Fruit fly (Drosophila melanogaster) whole organism, prepupa: ENCODE measurements around the gene kon.
A peak's percentile ranks its signal among the peaks of the same experiment; 100 is the strongest.

Experiments used
- Blimp-1 ChIP-seq: fragments of 200-800 bp; sonication (Bioruptor generic); optimal IDR thresholded peaks from 3 replicates; lab custom pipeline; 2017; ENCODE audit warnings: missing biosample characterization, missing genetic modification characterization, mild to moderate bottlenecking, moderate library complexity, missing genetic modification reagents
- CG10631 ChIP-seq: fragments of 200-800 bp; sonication (Bioruptor generic); optimal IDR thresholded peaks from 2 replicates; lab custom pipeline; 2016; ENCODE audit warnings: missing biosample characterization, missing genetic modification characterization
- CG10669 ChIP-seq: fragments of 200-800 bp; sonication (Bioruptor generic); optimal IDR thresholded peaks from 3 replicates; lab custom pipeline; 2018; ENCODE audit warnings: missing biosample characterization, mild to moderate bottlenecking, missing genetic modification characterization, moderate library complexity
- CG11294 ChIP-seq: fragments of 200-800 bp; sonication (Bioruptor generic); IDR thresholded peaks from 2 replicates; pipeline ENCODE4 v1.3.6; 2022; ENCODE audit warnings: missing biosample characterization, missing genetic modification characterization
- CG11762 ChIP-seq: fragments of 200-800 bp; sonication (Bioruptor generic); optimal IDR thresholded peaks from 3 replicates; lab custom pipeline; 2016; ENCODE audit warnings: missing biosample characterization, missing genetic modification characterization; ENCODE audit not compliant: insufficient read depth
- CG11902 ChIP-seq: fragments of 200-800 bp; sonication (Bioruptor generic); optimal IDR thresholded peaks from 3 replicates; lab custom pipeline; 2016; ENCODE audit warnings: missing biosample characterization, missing genetic modification characterization
- CG15336 ChIP-seq: fragments of 200-800 bp; sonication (Bioruptor generic); IDR thresholded peaks from 2 replicates; pipeline ENCODE4 v1.3.6; 2022; ENCODE audit warnings: missing biosample characterization, missing genetic modification characterization
- CG1621 ChIP-seq: fragments of 200-800 bp; sonication (Bioruptor generic); optimal IDR thresholded peaks from 3 replicates; lab custom pipeline; 2018; ENCODE audit warnings: missing biosample characterization, mild to moderate bottlenecking, missing genetic modification characterization
- CG31627 ChIP-seq: fragments of 200-800 bp; sonication (Bioruptor generic); optimal IDR thresholded peaks from 3 replicates; lab custom pipeline; 2016; ENCODE audit warnings: missing biosample characterization, missing genetic modification characterization
- CG32006 ChIP-seq: fragments of 200-800 bp; sonication (Bioruptor generic); optimal IDR thresholded peaks from 3 replicates; lab custom pipeline; 2017; ENCODE audit warnings: missing biosample characterization, mild to moderate bottlenecking, missing genetic modification characterization
- CG34406 ChIP-seq: fragments of 200-800 bp; sonication (Bioruptor generic); optimal IDR thresholded peaks from 3 replicates; lab custom pipeline; 2016; ENCODE audit warnings: missing biosample characterization, missing genetic modification characterization
- CG3919 ChIP-seq: fragments of 200-800 bp; sonication (Bioruptor generic); optimal IDR thresholded peaks from 3 replicates; lab custom pipeline; 2016; ENCODE audit warnings: missing biosample characterization, missing genetic modification characterization
- CG4318 ChIP-seq: fragments of 200-800 bp; sonication (Bioruptor generic); optimal IDR thresholded peaks from 3 replicates; lab custom pipeline; 2017; ENCODE audit warnings: missing biosample characterization, mild to moderate bottlenecking, missing genetic modification characterization
- CG6163 ChIP-seq: fragments of 200-800 bp; sonication (Bioruptor generic); IDR thresholded peaks from 3 replicates; pipeline ENCODE4 v1.3.6; 2022; ENCODE audit warnings: missing biosample characterization, missing genetic modification characterization
- CG6276 ChIP-seq: fragments of 200-800 bp; sonication (Bioruptor generic); optimal IDR thresholded peaks from 2 replicates; lab custom pipeline; 2017; ENCODE audit warnings: missing biosample characterization, mild to moderate bottlenecking, missing genetic modification characterization
- CG6808 ChIP-seq: fragments of 200-800 bp; sonication (Bioruptor generic); optimal IDR thresholded peaks from 3 replicates; lab custom pipeline; 2017; ENCODE audit warnings: missing biosample characterization, missing genetic modification characterization, mild to moderate bottlenecking, moderate library complexity, missing genetic modification reagents
- CG7368 ChIP-seq: fragments of 200-800 bp; sonication (Bioruptor generic); optimal IDR thresholded peaks from 3 replicates; lab custom pipeline; 2016; ENCODE audit warnings: missing biosample characterization, missing genetic modification characterization
- CG8319 ChIP-seq: fragments of 200-800 bp; sonication (Bioruptor generic); optimal IDR thresholded peaks from 3 replicates; lab custom pipeline; 2016; ENCODE audit warnings: missing biosample characterization, missing genetic modification characterization
- CG9139 ChIP-seq: fragments of 200-800 bp; sonication (Bioruptor generic); optimal IDR thresholded peaks from 3 replicates; lab custom pipeline; 2017; ENCODE audit warnings: missing biosample characterization, mild to moderate bottlenecking, missing genetic modification characterization
- Eip75B ChIP-seq: fragments of 200-800 bp; sonication (Bioruptor generic); optimal IDR thresholded peaks from 3 replicates; lab custom pipeline; 2016; ENCODE audit warnings: missing biosample characterization, missing genetic modification characterization
- Eip78C ChIP-seq: fragments of 200-800 bp; sonication (Bioruptor generic); peaks from one replicate; lab custom pipeline; 2016; ENCODE audit warnings: missing biosample characterization, missing genetic modification characterization
- Eip93F ChIP-seq: fragments of 200-800 bp; sonication (Bioruptor generic); optimal IDR thresholded peaks from 2 replicates; lab custom pipeline; 2016; ENCODE audit warnings: missing biosample characterization, mild to moderate bottlenecking, missing genetic modification characterization
- Ets21C ChIP-seq: fragments of 200-800 bp; sonication (Bioruptor generic); optimal IDR thresholded peaks from 3 replicates; lab custom pipeline; 2016; ENCODE audit warnings: missing biosample characterization, missing genetic modification characterization
- Ets96B ChIP-seq: fragments of 200-800 bp; optimal IDR thresholded peaks from 2 replicates; lab custom pipeline; 2019; ENCODE audit warnings: missing biosample characterization, mild to moderate bottlenecking, missing genetic modification characterization, moderate library complexity
- Gug ChIP-seq: fragments of 200-800 bp; sonication (Bioruptor generic); IDR thresholded peaks from 2 replicates; pipeline ENCODE4 v1.3.6; 2022; ENCODE audit warnings: missing biosample characterization, missing genetic modification characterization
- Hr38 ChIP-seq: sonication (Bioruptor generic); optimal IDR thresholded peaks from 2 replicates; lab custom pipeline; 2016; ENCODE audit warnings: missing biosample characterization, missing genetic modification characterization
- Lpt ChIP-seq: fragments of 200-800 bp; sonication (Bioruptor generic); optimal IDR thresholded peaks from 3 replicates; lab custom pipeline; 2016; ENCODE audit warnings: missing biosample characterization, missing genetic modification characterization
- OdsH ChIP-seq: fragments of 200-800 bp; sonication (Bioruptor generic); optimal IDR thresholded peaks from 3 replicates; lab custom pipeline; 2016; ENCODE audit warnings: missing biosample characterization, missing genetic modification characterization
- Smox ChIP-seq: fragments of 200-800 bp; sonication (Bioruptor generic); optimal IDR thresholded peaks from 3 replicates; lab custom pipeline; 2016; ENCODE audit warnings: missing biosample characterization, missing genetic modification characterization
- Sox102F ChIP-seq: fragments of 200-800 bp; sonication (Bioruptor generic); optimal IDR thresholded peaks from 2 replicates; lab custom pipeline; 2016; ENCODE audit warnings: missing biosample characterization, mild to moderate bottlenecking, missing genetic modification characterization
- Sox14 ChIP-seq: fragments of 200-800 bp; sonication (Bioruptor generic); optimal IDR thresholded peaks from 3 replicates; lab custom pipeline; 2016; ENCODE audit warnings: missing biosample characterization, missing genetic modification characterization
- Sox15 ChIP-seq: fragments of 200-800 bp; sonication (Bioruptor generic); optimal IDR thresholded peaks from 3 replicates; lab custom pipeline; 2016; ENCODE audit warnings: missing biosample characterization, missing genetic modification characterization
- achi ChIP-seq: fragments of 200-800 bp; sonication (Bioruptor generic); optimal IDR thresholded peaks from 3 replicates; lab custom pipeline; 2016; ENCODE audit warnings: missing biosample characterization, missing genetic modification characterization
- acj6 ChIP-seq: fragments of 200-800 bp; sonication (Bioruptor generic); optimal IDR thresholded peaks from 3 replicates; lab custom pipeline; 2016; ENCODE audit warnings: missing biosample characterization, missing genetic modification characterization
- cyc ChIP-seq: fragments of 200-800 bp; sonication (Bioruptor generic); optimal IDR thresholded peaks from 3 replicates; lab custom pipeline; 2016; ENCODE audit warnings: missing biosample characterization, missing genetic modification characterization
- dac ChIP-seq: fragments of 200-800 bp; sonication (Bioruptor generic); optimal IDR thresholded peaks from 2 replicates; lab custom pipeline; 2017; ENCODE audit warnings: missing biosample characterization, mild to moderate bottlenecking, missing genetic modification characterization
- dsx ChIP-seq: fragments of 200-800 bp; optimal IDR thresholded peaks from 3 replicates; lab custom pipeline; 2019; ENCODE audit warnings: missing biosample characterization, mild to moderate bottlenecking, missing genetic modification characterization, moderate library complexity; ENCODE audit not compliant: poor library complexity, severe bottlenecking
- eg ChIP-seq: fragments of 200-800 bp; sonication (Bioruptor generic); IDR thresholded peaks from 3 replicates; pipeline ENCODE4 v1.3.6; 2022; ENCODE audit warnings: missing biosample characterization, missing genetic modification characterization
- esn ChIP-seq: fragments of 200-800 bp; sonication (Bioruptor generic); optimal IDR thresholded peaks from 2 replicates; lab custom pipeline; 2016; ENCODE audit warnings: missing biosample characterization, mild to moderate bottlenecking, missing genetic modification characterization, moderate library complexity
- fd59A ChIP-seq: fragments of 200-800 bp; sonication (Bioruptor generic); optimal IDR thresholded peaks from 2 replicates; lab custom pipeline; 2017; ENCODE audit warnings: missing biosample characterization, mild to moderate bottlenecking, missing genetic modification characterization, missing genetic modification reagents
- fd85E ChIP-seq: fragments of 200-800 bp; sonication (Bioruptor generic); optimal IDR thresholded peaks from 3 replicates; lab custom pipeline; 2016; ENCODE audit warnings: missing biosample characterization, missing genetic modification characterization
- fkh ChIP-seq: fragments of 200-800 bp; sonication (Bioruptor generic); optimal IDR thresholded peaks from 3 replicates; lab custom pipeline; 2017; ENCODE audit warnings: missing biosample characterization, mild to moderate bottlenecking, missing genetic modification characterization, moderate library complexity
- lz ChIP-seq: fragments of 200-800 bp; sonication (Bioruptor generic); optimal IDR thresholded peaks from 3 replicates; lab custom pipeline; 2016; ENCODE audit warnings: missing biosample characterization, missing genetic modification characterization
- salr ChIP-seq, 2 experiments: fragments of 200-800 bp; sonication (Bioruptor generic); optimal IDR thresholded peaks; 3 replicates each; lab custom pipeline; 2016 to 2018; ENCODE audit warnings: missing biosample characterization in 2 of 2, missing genetic modification characterization in 2 of 2, mild to moderate bottlenecking in 1 of 2
- spab ChIP-seq: fragments of 200-800 bp; sonication (Bioruptor generic); optimal IDR thresholded peaks from 2 replicates; lab custom pipeline; 2017; ENCODE audit warnings: missing biosample characterization, mild to moderate bottlenecking, missing genetic modification characterization, missing genetic modification reagents
- svp ChIP-seq: fragments of 200-800 bp; sonication (Bioruptor generic); peaks from one replicate; lab custom pipeline; 2016; ENCODE audit warnings: missing biosample characterization, missing genetic modification characterization
- topi ChIP-seq: fragments of 200-800 bp; sonication (Bioruptor generic); optimal IDR thresholded peaks from 3 replicates; lab custom pipeline; 2016; ENCODE audit warnings: missing biosample characterization, missing genetic modification characterization
- vri ChIP-seq: fragments of 200-800 bp; sonication (Bioruptor generic); optimal IDR thresholded peaks from 3 replicates; lab custom pipeline; 2016; ENCODE audit warnings: missing biosample characterization, mild to moderate bottlenecking, missing genetic modification characterization

kon gene

DNA sequence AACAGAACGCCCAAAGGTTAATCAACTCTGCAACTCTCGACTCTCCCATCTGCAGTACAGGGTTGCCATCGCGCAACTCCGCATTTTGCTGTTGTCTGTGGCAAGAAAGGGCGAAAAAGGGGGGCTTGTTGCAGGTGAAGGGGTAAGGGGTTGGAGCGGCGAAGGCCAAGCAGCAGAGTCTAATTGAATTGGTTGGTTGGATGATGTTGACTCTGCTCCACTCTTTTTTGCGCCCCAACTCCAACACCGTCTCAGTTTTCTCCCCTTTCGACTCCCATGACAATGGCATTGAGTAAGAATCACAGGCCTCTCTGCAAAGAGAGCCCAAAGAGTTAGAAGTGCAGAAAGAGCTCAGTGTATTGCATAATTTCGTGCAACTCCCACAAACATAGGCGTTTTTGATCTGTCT, 35.2 kb downstream of the kon start (continued):
- TF ChIP-seq CG11762 (GFP tag; lab: Kevin White, UChicago) (no peak), CG10669 (GFP tag; lab: Kevin White, UChicago) (no peak), Smox (GFP tag; lab: Kevin White, UChicago) (no peak), CG11294 (0 out of 2 replicates have a peak, but pooled peaks have one; percentile 27), OdsH (GFP tag; lab: Kevin White, UChicago) (peak; percentile 7), Ets21C (GFP tag; lab: Kevin White, UChicago) (no peak), Hr38 (GFP tag; lab: Kevin White, UChicago) (no peak), CG6808 (GFP tag; lab: Kevin White, UChicago) (no peak)

DNA sequence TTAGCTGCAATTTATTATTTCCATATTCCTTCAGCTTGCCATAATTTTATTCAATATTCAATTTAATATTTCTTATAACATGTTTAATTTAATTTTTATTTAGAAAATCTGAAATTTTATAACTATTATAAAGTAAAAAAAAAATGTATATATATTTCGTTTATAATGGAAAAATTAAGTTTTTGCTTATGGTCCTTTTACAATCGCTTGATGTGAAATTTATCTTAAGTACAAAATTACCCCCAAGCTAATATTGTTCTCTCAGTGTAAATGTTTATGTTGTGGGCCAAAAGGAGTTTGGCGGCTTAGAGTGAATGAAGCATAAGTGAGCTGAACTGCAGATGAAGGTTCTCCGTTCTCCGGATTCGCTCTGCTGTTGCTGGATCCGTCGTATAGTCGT, 35.8 kb downstream of the kon start:
- peak; percentile 68 for TF ChIP-seq CG34406 (GFP tag; lab: Kevin White, UChicago)
- TF ChIP-seq CG32006 (GFP tag; lab: Kevin White, UChicago): peak; percentile 71
- TF ChIP-seq Ets21C (GFP tag; lab: Kevin White, UChicago): no peak
- TF ChIP-seq CG4318 (GFP tag; lab: Kevin White, UChicago): peak; percentile 70
- peak; percentile 34 for TF ChIP-seq topi (GFP tag; lab: Kevin White, UChicago)
- TF ChIP-seq dsx (GFP tag; lab: Kevin White, UChicago): no peak
- TF ChIP-seq CG31627 (GFP tag; lab: Kevin White, UChicago): no peak
- TF ChIP-seq CG10669 (GFP tag; lab: Kevin White, UChicago): peak; percentile 33
- peak; percentile 7 for TF ChIP-seq Smox (GFP tag; lab: Kevin White, UChicago)
- TF ChIP-seq spab (GFP tag; lab: Kevin White, UChicago): peak; percentile 8
- no peak for TF ChIP-seq fkh (GFP tag; lab: Kevin White, UChicago)
- no peak for TF ChIP-seq CG11294
- TF ChIP-seq CG8319: no peak
- no peak for TF ChIP-seq dac (GFP tag; lab: Kevin White, UChicago)
- TF ChIP-seq cyc: peak; percentile 41
- no peak for TF ChIP-seq Eip75B
- TF ChIP-seq CG6163 (GFP tag; lab: Robert Waterston, UW): peak; percentile 51; the same call in 1 of the 3 replicates
- TF ChIP-seq CG11902: peak; percentile 18
- TF ChIP-seq Lpt (GFP tag; lab: Kevin White, UChicago): no peak
- TF ChIP-seq CG15336 (GFP tag; lab: Robert Waterston, UW): peak; percentile 38; the same call in 1 of the 2 replicates
- TF ChIP-seq CG1621 (tag; lab: Kevin White, UChicago): no peak
- peak; percentile 27 to 59 for TF ChIP-seq salr (GFP tag; optimal IDR thresholded peaks at IDR 0.05; lab: Kevin White, UChicago)
- no peak for TF ChIP-seq Sox15 (GFP tag; lab: Kevin White, UChicago)
- TF ChIP-seq Sox102F (GFP tag; lab: Kevin White, UChicago): no peak
- TF ChIP-seq CG11762 (GFP tag; lab: Kevin White, UChicago): no peak
- TF ChIP-seq CG6276 (GFP tag; lab: Kevin White, UChicago): peak; percentile 14
- TF ChIP-seq lz (GFP tag; lab: Kevin White, UChicago): peak; percentile 14
- TF ChIP-seq eg (GFP tag; lab: Robert Waterston, UW): peak; percentile 57
- TF ChIP-seq Eip93F (GFP tag; lab: Kevin White, UChicago): no peak
- TF ChIP-seq CG9139: no peak
- peak; percentile 82 for TF ChIP-seq Eip78C (GFP tag; lab: Kevin White, UChicago)
- TF ChIP-seq acj6 (GFP tag; lab: Kevin White, UChicago): peak; percentile 52
- TF ChIP-seq Gug (GFP tag; lab: Robert Waterston, UW): no peak
- peak; percentile 63 for TF ChIP-seq OdsH (GFP tag; lab: Kevin White, UChicago)
- TF ChIP-seq CG7368: no peak
- no peak for TF ChIP-seq fd85E (GFP tag; lab: Kevin White, UChicago)
- no peak for TF ChIP-seq Hr38 (GFP tag; lab: Kevin White, UChicago)
- TF ChIP-seq CG6808 (GFP tag; lab: Kevin White, UChicago): no peak
- peak; percentile 55 for TF ChIP-seq esn (GFP tag; lab: Kevin White, UChicago)
- peak; percentile 75 for TF ChIP-seq svp (GFP tag; lab: Kevin White, UChicago)
- no peak for TF ChIP-seq vri (GFP tag; lab: Kevin White, UChicago)
- peak; percentile 60 for TF ChIP-seq Ets96B (tag; lab: Kevin White, UChicago)
- peak; percentile 71 for TF ChIP-seq CG10631 (GFP tag; lab: Kevin White, UChicago)
- TF ChIP-seq fd59A: no peak
- TF ChIP-seq Blimp-1 (GFP tag; lab: Kevin White, UChicago): no peak
- TF ChIP-seq Sox14 (GFP tag; lab: Kevin White, UChicago): no peak
- TF ChIP-seq CG3919 (GFP tag; lab: Kevin White, UChicago): peak; percentile 48
- peak; percentile 27 for TF ChIP-seq achi (GFP tag; lab: Kevin White, UChicago)
